Worm (Caenorhabditis elegans): ENCODE data around the gene cdk-5.

The cdk-5 gene

ce11 chrIII:13434404-13434803 is 31.7 kb downstream of the cdk-5 start, which contains the start of gene F45G2.7:
F45G2.7 (minus strand) TSS chrIII:13434504.
- TF ChIP-seq zag-1 (tag; optimal IDR thresholded peaks at IDR 0.05) (no peak), lir-3 (tag; optimal IDR thresholded peaks at IDR 0.05; ENCODE audit: poor library complexity) (no peak), fos-1 (tag; optimal IDR thresholded peaks at IDR 0.05) (no peak), lin-14 (GFP tag; optimal IDR thresholded peaks at IDR 0.05) (no peak), hpl-2 (GFP tag; optimal IDR thresholded peaks at IDR 0.05) (no peak), nhr-20 (tag; optimal IDR thresholded peaks at IDR 0.05) (no peak), C34B4.2 (tag; optimal IDR thresholded peaks at IDR 0.05) (no peak), grh-1 (GFP tag; IDR thresholded peaks at IDR 0.05) (no peak), hlh-4 (tag; optimal IDR thresholded peaks at IDR 0.05) (no peak), ztf-4 (tag; optimal IDR thresholded peaks at IDR 0.05) (no peak), elt-3 (tag; optimal IDR thresholded peaks at IDR 0.05) (no peak), Y116A8C.19 (tag; optimal IDR thresholded peaks at IDR 0.05; ENCODE audit: borderline replicate concordance) (no peak), nhr-71 (tag; optimal IDR thresholded peaks at IDR 0.05) (no peak), dpl-1 (GFP tag; optimal IDR thresholded peaks at IDR 0.05) (no peak), nhr-85 (tag) (no peak), sup-37 (GFP tag; optimal IDR thresholded peaks at IDR 0.05) (no peak), tbx-2 (tag; optimal IDR thresholded peaks at IDR 0.05) (no peak), hlh-17 (GFP tag; optimal IDR thresholded peaks at IDR 0.05; ENCODE audit: borderline replicate concordance) (no peak), ceh-63 (GFP tag; optimal IDR thresholded peaks at IDR 0.05) (no peak)

- no peak for TF ChIP-seq nhr-20 (tag; optimal IDR thresholded peaks at IDR 0.05)
- TF ChIP-seq sptf-1 (tag; optimal IDR thresholded peaks at IDR 0.05): no peak
- TF ChIP-seq ztf-11 (tag; optimal IDR thresholded peaks at IDR 0.05): no peak
- no peak for TF ChIP-seq hlh-4 (tag; optimal IDR thresholded peaks at IDR 0.05)
- TF ChIP-seq hpl-2 (GFP tag; optimal IDR thresholded peaks at IDR 0.05): no peak
- no peak for TF ChIP-seq egl-13 (tag; optimal IDR thresholded peaks at IDR 0.05)
- TF ChIP-seq lin-13 (GFP tag; optimal IDR thresholded peaks at IDR 0.05): no peak
- no peak for TF ChIP-seq ceh-8 (GFP tag; optimal IDR thresholded peaks at IDR 0.05)
- no peak for TF ChIP-seq unc-30 (tag; optimal IDR thresholded peaks at IDR 0.05)
- TF ChIP-seq nhr-84 (tag; optimal IDR thresholded peaks at IDR 0.05): no peak
- TF ChIP-seq blmp-1 (tag; optimal IDR thresholded peaks at IDR 0.05): no peak
- TF ChIP-seq tlp-1 (tag; optimal IDR thresholded peaks at IDR 0.05): no peak
- no peak for TF ChIP-seq C16A3.4 (tag; optimal IDR thresholded peaks at IDR 0.05)
- no peak for TF ChIP-seq nhr-47 (tag; optimal IDR thresholded peaks at IDR 0.05)
- no peak for TF ChIP-seq unc-86 (tag; optimal IDR thresholded peaks at IDR 0.05)
- no peak for TF ChIP-seq ces-1 (GFP tag; optimal IDR thresholded peaks at IDR 0.05)
- TF ChIP-seq lir-3 (tag; optimal IDR thresholded peaks at IDR 0.05; ENCODE audit: poor library complexity): no peak
- TF ChIP-seq pqm-1 (tag; optimal IDR thresholded peaks at IDR 0.05): no peak
- no peak for TF ChIP-seq Y116A8C.19 (tag; optimal IDR thresholded peaks at IDR 0.05; ENCODE audit: borderline replicate concordance)
Measured at ce11 chrIII:13430162-13430561, 36.0 kb downstream of the cdk-5 start, which contains the start of gene trf-1. trf-1 (plus strand) TSS chrIII:13430462.

ce11 chrIII:13429668-13430067 is 36.5 kb downstream of the cdk-5 start, which contains the start of gene bli-5:
bli-5 (minus strand) TSS chrIII:13429768.
- TF ChIP-seq unc-62 (GFP tag; optimal IDR thresholded peaks at IDR 0.05) (no peak), pax-3 (tag; optimal IDR thresholded peaks at IDR 0.05) (no peak), dpl-1 (GFP tag; optimal IDR thresholded peaks at IDR 0.05) (no peak), aly-2 (tag; optimal IDR thresholded peaks at IDR 0.05) (no peak), dsc-1 (tag; optimal IDR thresholded peaks at IDR 0.05) (no peak), ztf-11 (tag; optimal IDR thresholded peaks at IDR 0.05) (no peak), ets-5 (GFP tag; IDR thresholded peaks at IDR 0.05) (no peak), Y116A8C.19 (tag; optimal IDR thresholded peaks at IDR 0.05; ENCODE audit: borderline replicate concordance) (no peak), nhr-11 (tag; optimal IDR thresholded peaks at IDR 0.05) (no peak), mef-2 (tag; optimal IDR thresholded peaks at IDR 0.05) (no peak), blmp-1 (tag; optimal IDR thresholded peaks at IDR 0.05) (no peak), unc-30 (tag; optimal IDR thresholded peaks at IDR 0.05) (no peak), rnt-1 (tag; optimal IDR thresholded peaks at IDR 0.05) (no peak), lin-15B (tag; optimal IDR thresholded peaks at IDR 0.05) (no peak), nhr-71 (tag; optimal IDR thresholded peaks at IDR 0.05) (no peak), mdl-1 (tag; optimal IDR thresholded peaks at IDR 0.05) (no peak), fkh-8 (tag; optimal IDR thresholded peaks at IDR 0.05) (no peak)
